Worm (Caenorhabditis elegans): Measurements from ENCODE around the gene F25D1.3.

- no peak for TF ChIP-seq pqm-1 (tag; optimal IDR thresholded peaks at IDR 0.05)
- no peak for TF ChIP-seq ceh-20 (GFP tag; IDR thresholded peaks at IDR 0.05)
- no peak for TF ChIP-seq snpc-4 (tag; optimal IDR thresholded peaks at IDR 0.05)
Measured at ce11 chrV:10508855-10509254, 19.7 kb upstream of the F25D1.3 start, which contains the start of gene C35A5.6.

All from whole organism, L4 larva.